Fruit fly (Drosophila melanogaster) whole organism, pupa: ENCODE data around the gene CG17272.

Source experiments
- CG10348 ChIP-seq: fragments of 200-800 bp; sonication (Bioruptor generic); IDR thresholded peaks from 2 replicates; pipeline ENCODE4 v1.3.6; 2022; ENCODE audit warnings: missing biosample characterization, missing genetic modification characterization
- CG12605 ChIP-seq: fragments of 200-800 bp; sonication (Bioruptor generic); IDR thresholded peaks from 2 replicates; pipeline ENCODE4 v1.3.6; 2022; ENCODE audit warnings: missing biosample characterization, missing genetic modification characterization
- CG13204 ChIP-seq: fragments of 200-800 bp; sonication (Bioruptor generic); optimal IDR thresholded peaks from 2 replicates; lab custom pipeline; 2018; ENCODE audit warnings: missing biosample characterization, mild to moderate bottlenecking, missing genetic modification characterization, moderate library complexity
- CG14655 ChIP-seq: fragments of 200-800 bp; sonication (Bioruptor generic); optimal IDR thresholded peaks from 3 replicates; lab custom pipeline; 2017; ENCODE audit warnings: mild to moderate bottlenecking, missing biosample characterization, missing genetic modification reagents, missing genetic modification characterization
- CG15710 ChIP-seq: fragments of 200-800 bp; sonication (Bioruptor generic); optimal IDR thresholded peaks from 2 replicates; lab custom pipeline; 2018; ENCODE audit warnings: missing biosample characterization, mild to moderate bottlenecking, missing genetic modification characterization, moderate library complexity
- CG17806 ChIP-seq: fragments of 200-800 bp; sonication (Bioruptor generic); optimal IDR thresholded peaks from 2 replicates; lab custom pipeline; 2018; ENCODE audit warnings: missing biosample characterization, mild to moderate bottlenecking, missing genetic modification characterization, moderate library complexity
- CG32121 ChIP-seq: fragments of 200-800 bp; sonication (Bioruptor generic); IDR thresholded peaks from 2 replicates; pipeline ENCODE4 v1.3.6; 2022; ENCODE audit warnings: missing biosample characterization, missing genetic modification characterization
- CG34367 ChIP-seq: fragments of 200-800 bp; sonication (Bioruptor generic); optimal IDR thresholded peaks from 2 replicates; lab custom pipeline; 2018; ENCODE audit warnings: missing biosample characterization, mild to moderate bottlenecking, missing genetic modification characterization
- CG4496 ChIP-seq: fragments of 200-800 bp; sonication (Bioruptor generic); IDR thresholded peaks from 3 replicates; pipeline ENCODE4 v1.3.6; 2022; ENCODE audit warnings: missing biosample characterization, missing genetic modification characterization
- CG8159 ChIP-seq: fragments of 200-800 bp; sonication (Bioruptor generic); optimal IDR thresholded peaks from 3 replicates; lab custom pipeline; 2018; ENCODE audit warnings: missing biosample characterization, mild to moderate bottlenecking, missing genetic modification characterization, moderate library complexity
- CG8301 ChIP-seq: fragments of 200-800 bp; sonication (Bioruptor generic); optimal IDR thresholded peaks from 2 replicates; lab custom pipeline; 2018; ENCODE audit warnings: missing biosample characterization, mild to moderate bottlenecking, missing genetic modification characterization
- CG9948 ChIP-seq: fragments of 200-800 bp; sonication (Bioruptor generic); optimal IDR thresholded peaks from 2 replicates; lab custom pipeline; 2018; ENCODE audit warnings: missing biosample characterization, mild to moderate bottlenecking, missing genetic modification characterization, moderate library complexity
- D1 ChIP-seq: fragments of 200-800 bp; sonication (Bioruptor generic); optimal IDR thresholded peaks from 2 replicates; lab custom pipeline; 2018; ENCODE audit warnings: missing biosample characterization, mild to moderate bottlenecking, missing genetic modification characterization, moderate library complexity
- EcR ChIP-seq: fragments of 200-800 bp; sonication (Bioruptor generic); optimal IDR thresholded peaks from 3 replicates; lab custom pipeline; 2019; ENCODE audit warnings: missing biosample characterization, missing genetic modification characterization, mild to moderate bottlenecking, moderate library complexity, missing genetic modification reagents
- Ets98B ChIP-seq: fragments of 200-800 bp; sonication (Bioruptor generic); IDR thresholded peaks from 2 replicates; pipeline ENCODE4 v1.3.6; 2022; ENCODE audit warnings: missing biosample characterization, missing genetic modification characterization
- Pif1A ChIP-seq: fragments of 200-800 bp; sonication (Bioruptor generic); optimal IDR thresholded peaks from 3 replicates; lab custom pipeline; 2016; ENCODE audit warnings: missing biosample characterization, missing genetic modification characterization
- Pif1B ChIP-seq: fragments of 200-800 bp; sonication (Bioruptor generic); optimal IDR thresholded peaks from 3 replicates; lab custom pipeline; 2016; ENCODE audit warnings: missing biosample characterization, missing genetic modification characterization
- Snoo ChIP-seq: fragments of 200-800 bp; sonication (Bioruptor generic); optimal IDR thresholded peaks from 3 replicates; lab custom pipeline; 2017; ENCODE audit warnings: missing biosample characterization, mild to moderate bottlenecking, missing genetic modification characterization, inconsistent platforms
- fd96Ca ChIP-seq: fragments of 200-800 bp; sonication (Bioruptor generic); IDR thresholded peaks from 3 replicates; pipeline ENCODE4 v1.3.6; 2022; ENCODE audit warnings: missing biosample characterization, missing genetic modification characterization
- gl ChIP-seq: fragments of 200-800 bp; sonication (Bioruptor generic); optimal IDR thresholded peaks from 2 replicates; lab custom pipeline; 2018; ENCODE audit warnings: missing biosample characterization, mild to moderate bottlenecking, missing genetic modification characterization
- rn ChIP-seq: fragments of 200-800 bp; sonication (Bioruptor generic); IDR thresholded peaks from 2 replicates; pipeline ENCODE4 v1.3.6; 2022; ENCODE audit warnings: missing biosample characterization, missing genetic modification characterization

CG17272 gene

dm6 chr3R:20835531-20835930, 11.5 kb upstream of the CG17272 start:
- no peak for TF ChIP-seq CG10348 (GFP tag; lab: Robert Waterston, UW)
- no peak for TF ChIP-seq CG8301
- peak; percentile 18 for TF ChIP-seq Pif1B (GFP tag; lab: Kevin White, UChicago)
- peak; percentile 6 for TF ChIP-seq Snoo (tag; lab: Kevin White, UChicago)
- TF ChIP-seq CG34367 (tag; lab: Kevin White, UChicago) = no peak
- peak; percentile 36 for TF ChIP-seq EcR (GFP tag; lab: Kevin White, UChicago)
- TF ChIP-seq, all 21 proteins: peak for 3

dm6 chr3R:20834770-20835183, 10.7 kb upstream of the CG17272 start:
- no peak for TF ChIP-seq CG17806 (tag; lab: Kevin White, UChicago)
- no peak for TF ChIP-seq CG10348 (GFP tag; lab: Robert Waterston, UW)
- no peak for TF ChIP-seq CG34367 (tag; lab: Kevin White, UChicago)
- no peak for TF ChIP-seq CG12605 (GFP tag; lab: Robert Waterston, UW)
- no peak for TF ChIP-seq gl

- TF ChIP-seq CG15710 (tag; lab: Kevin White, UChicago) = peak; percentile 10
- TF ChIP-seq CG32121 (GFP tag; lab: Robert Waterston, UW) = no peak
- peak; percentile 12 for TF ChIP-seq CG8301
- no peak for TF ChIP-seq gl
- no peak for TF ChIP-seq CG34367 (tag; lab: Kevin White, UChicago)
- peak; percentile 5 for TF ChIP-seq Pif1A (GFP tag; lab: Kevin White, UChicago)
- TF ChIP-seq Snoo (tag; lab: Kevin White, UChicago) = no peak
- peak; percentile 21; the same call in 1 of the 3 replicates for TF ChIP-seq fd96Ca (GFP tag; lab: Robert Waterston, UW)
- TF ChIP-seq CG14655 (GFP tag; lab: Kevin White, UChicago) = peak; percentile 5
- TF ChIP-seq Ets98B (GFP tag; lab: Robert Waterston, UW) = peak; percentile 33
- no peak for TF ChIP-seq EcR (GFP tag; lab: Kevin White, UChicago)
- TF ChIP-seq CG9948 = peak; percentile 3
- TF ChIP-seq CG4496 (GFP tag; lab: Robert Waterston, UW) = peak; percentile 63; the same call in 1 of the 3 replicates
Measured at dm6 chr3R:20833664-20834063, 9.6 kb upstream of the CG17272 start.

- peak; percentile 13; the same call in 1 of the 2 replicates for TF ChIP-seq Ets98B (GFP tag; lab: Robert Waterston, UW)
- no peak for TF ChIP-seq CG32121 (GFP tag; lab: Robert Waterston, UW)
- TF ChIP-seq CG4496 (GFP tag; lab: Robert Waterston, UW) = peak; percentile 48; the same call in 2 of the 3 replicates
- peak; percentile 8 for TF ChIP-seq CG15710 (tag; lab: Kevin White, UChicago)
- no peak for TF ChIP-seq rn (GFP tag; lab: Robert Waterston, UW)
- peak; percentile 12 for TF ChIP-seq Pif1B (GFP tag; lab: Kevin White, UChicago)
- TF ChIP-seq EcR (GFP tag; lab: Kevin White, UChicago) = peak; percentile 76
- no peak for TF ChIP-seq fd96Ca (GFP tag; lab: Robert Waterston, UW)
- no peak for TF ChIP-seq CG9948
- no peak for TF ChIP-seq CG34367 (tag; lab: Kevin White, UChicago)
- TF ChIP-seq CG12605 (GFP tag; lab: Robert Waterston, UW) = 0 out of 2 replicates have a peak, but pooled peaks have one; percentile 17
- no peak for TF ChIP-seq CG8159 (tag; lab: Kevin White, UChicago)
- peak; percentile 6 for TF ChIP-seq Snoo (tag; lab: Kevin White, UChicago)
- peak; percentile 34 for TF ChIP-seq CG8301
- TF ChIP-seq gl = peak; percentile 31
- no peak for TF ChIP-seq CG17806 (tag; lab: Kevin White, UChicago)
- TF ChIP-seq CG13204 (GFP tag; lab: Kevin White, UChicago) = no peak
- TF ChIP-seq CG10348 (GFP tag; lab: Robert Waterston, UW) = no peak
- TF ChIP-seq CG14655 (GFP tag; lab: Kevin White, UChicago) = peak; percentile 27
- TF ChIP-seq Pif1A (GFP tag; lab: Kevin White, UChicago) = peak; percentile 42
- no peak for TF ChIP-seq D1 (tag; lab: Kevin White, UChicago)
Measured at dm6 chr3R:20832689-20833524, 8.9 kb upstream of the CG17272 start, which contains the start of gene Synd. Synd (plus strand) TSS chr3R:20832799.

dm6 chr3R:20830963-20831362, 6.9 kb upstream of the CG17272 start, which contains the start of gene CG31223:
CG31223 (plus strand) TSS chr3R:20831127.
- no peak for TF ChIP-seq Snoo (tag; lab: Kevin White, UChicago)
- TF ChIP-seq CG13204 (GFP tag; lab: Kevin White, UChicago) = no peak
- no peak for TF ChIP-seq CG14655 (GFP tag; lab: Kevin White, UChicago)
- no peak for TF ChIP-seq CG10348 (GFP tag; lab: Robert Waterston, UW)
- no peak for TF ChIP-seq Pif1A (GFP tag; lab: Kevin White, UChicago)
- TF ChIP-seq fd96Ca (GFP tag; lab: Robert Waterston, UW) = no peak
- TF ChIP-seq D1 (tag; lab: Kevin White, UChicago) = no peak
- no peak for TF ChIP-seq CG9948
- TF ChIP-seq CG8301 = no peak
- no peak for TF ChIP-seq Pif1B (GFP tag; lab: Kevin White, UChicago)
- TF ChIP-seq, all 21 proteins: peak for 0
